Worm (Caenorhabditis elegans) whole organism, L2 larva: ENCODE data around the gene C37E2.2.

Experiments
- C34F6.9 ChIP-seq: fragments of 150-350 bp; optimal IDR thresholded peaks from 2 replicates; lab custom pipeline; 2014; ENCODE audit warnings: missing biosample characterization, missing genetic modification characterization
- F13H6.1 ChIP-seq: sonication (generic microtip); optimal IDR thresholded peaks from 2 replicates; lab custom pipeline; 2016; ENCODE audit warnings: missing genetic modification characterization, missing compliant biosample characterization
- R02D3.7 ChIP-seq: fragments of 150-350 bp; optimal IDR thresholded peaks from 2 replicates; lab custom pipeline; 2014; ENCODE audit warnings: missing biosample characterization, missing genetic modification characterization
- Y55F3AM.14 ChIP-seq: fragments of 200-800 bp; sonication (Bioruptor generic); optimal IDR thresholded peaks from 2 replicates; lab custom pipeline; 2018; ENCODE audit warnings: mild to moderate bottlenecking, missing genetic modification characterization, missing compliant biosample characterization
- ZK546.5 ChIP-seq: sonication (generic microtip); optimal IDR thresholded peaks from 2 replicates; lab custom pipeline; 2017; ENCODE audit warnings: missing biosample characterization, missing genetic modification characterization
- alr-1 ChIP-seq: fragments of 150-350 bp; optimal IDR thresholded peaks from 2 replicates; lab custom pipeline; 2014; ENCODE audit warnings: missing biosample characterization, missing genetic modification characterization
- aly-2 ChIP-seq: fragments of 150-350 bp; optimal IDR thresholded peaks from 2 replicates; lab custom pipeline; 2014; ENCODE audit warnings: missing biosample characterization, missing genetic modification characterization
- ama-1 ChIP-seq: fragments of 150-350 bp; optimal IDR thresholded peaks from 2 replicates; lab custom pipeline; 2018; ENCODE audit warnings: inconsistent platforms
- blmp-1 ChIP-seq: sonication (generic microtip); optimal IDR thresholded peaks from 2 replicates; lab custom pipeline; 2017; ENCODE audit warnings: missing genetic modification characterization, mild to moderate bottlenecking, missing compliant biosample characterization, antibody characterized with exemption, moderate library complexity; ENCODE audit not compliant: insufficient read depth
- ceh-82 ChIP-seq: fragments of 150-350 bp; optimal IDR thresholded peaks from 2 replicates; lab custom pipeline; 2014; ENCODE audit warnings: missing biosample characterization, missing genetic modification characterization
- crh-2 ChIP-seq: sonication (generic microtip); optimal IDR thresholded peaks from 2 replicates; lab custom pipeline; 2017; ENCODE audit warnings: missing biosample characterization, missing genetic modification characterization
- egl-27 ChIP-seq: sonication (generic microtip); optimal IDR thresholded peaks from 3 replicates; lab custom pipeline; 2017; ENCODE audit warnings: missing biosample characterization, missing genetic modification reagents, missing genetic modification characterization
- elt-1 ChIP-seq: fragments of 150-350 bp; optimal IDR thresholded peaks from 2 replicates; lab custom pipeline; 2014; ENCODE audit warnings: missing biosample characterization, missing genetic modification characterization
- elt-3 ChIP-seq: sonication (generic microtip); optimal IDR thresholded peaks from 2 replicates; lab custom pipeline; 2017; ENCODE audit warnings: missing biosample characterization, missing genetic modification characterization
- fos-1 ChIP-seq: fragments of 150-350 bp; optimal IDR thresholded peaks from 2 replicates; lab custom pipeline; 2014; ENCODE audit warnings: missing biosample characterization, missing genetic modification characterization
- gmeb-1 ChIP-seq: fragments of 150-350 bp; optimal IDR thresholded peaks from 2 replicates; lab custom pipeline; 2014; ENCODE audit warnings: missing biosample characterization, missing genetic modification characterization
- lin-11 ChIP-seq: fragments of 150-350 bp; sonication (generic microtip); optimal IDR thresholded peaks from 2 replicates; lab custom pipeline; 2014; ENCODE audit warnings: missing biosample characterization, missing genetic modification characterization, inconsistent platforms, mixed read lengths
- lin-13 ChIP-seq: fragments of 150-350 bp; optimal IDR thresholded peaks from 2 replicates; lab custom pipeline; 2014; ENCODE audit warnings: missing biosample characterization, missing genetic modification reagents, missing genetic modification characterization
- lsy-2 ChIP-seq, 2 experiments: fragments of 150-350 bp in 1 of 2; sonication (generic microtip) in 1 of 2; optimal IDR thresholded peaks; 2 replicates each; lab custom pipeline; 2014 to 2017; ENCODE audit warnings: missing biosample characterization in 2 of 2, missing genetic modification characterization in 2 of 2
- mab-5 ChIP-seq: fragments of 150-350 bp; optimal IDR thresholded peaks from 2 replicates; lab custom pipeline; 2014; ENCODE audit warnings: missing biosample characterization, missing genetic modification characterization
- mdl-1 ChIP-seq, 2 experiments: fragments of 150-350 bp in 1 of 2; sonication (generic microtip) in 1 of 2; optimal IDR thresholded peaks; 2 replicates each; lab custom pipeline; 2017; ENCODE audit warnings: missing biosample characterization in 2 of 2, missing genetic modification characterization in 2 of 2
- nhr-10 ChIP-seq: sonication (generic microtip); optimal IDR thresholded peaks from 2 replicates; lab custom pipeline; 2017; ENCODE audit warnings: missing biosample characterization, missing genetic modification characterization
- nhr-11 ChIP-seq: fragments of 150-350 bp; optimal IDR thresholded peaks from 2 replicates; lab custom pipeline; 2014; ENCODE audit warnings: missing biosample characterization, missing genetic modification characterization
- nhr-129 ChIP-seq: fragments of 150-350 bp; optimal IDR thresholded peaks from 2 replicates; lab custom pipeline; 2014; ENCODE audit warnings: missing biosample characterization, missing genetic modification characterization
- nhr-21 ChIP-seq: fragments of 150-350 bp; optimal IDR thresholded peaks from 2 replicates; lab custom pipeline; 2014; ENCODE audit warnings: missing biosample characterization, missing genetic modification characterization
- nhr-25 ChIP-seq: fragments of 150-350 bp; sonication (generic microtip); optimal IDR thresholded peaks from 3 replicates; lab custom pipeline; 2014; ENCODE audit warnings: missing biosample characterization, missing genetic modification characterization
- nhr-6 ChIP-seq: fragments of 150-350 bp; optimal IDR thresholded peaks from 2 replicates; lab custom pipeline; 2014; ENCODE audit warnings: missing biosample characterization, missing genetic modification characterization
- nhr-77 ChIP-seq: fragments of 150-350 bp; optimal IDR thresholded peaks from 2 replicates; lab custom pipeline; 2014; ENCODE audit warnings: missing biosample characterization, missing genetic modification characterization
- peb-1 ChIP-seq: fragments of 150-350 bp; optimal IDR thresholded peaks from 2 replicates; lab custom pipeline; 2014; ENCODE audit warnings: missing biosample characterization, missing genetic modification characterization
- sem-4 ChIP-seq: fragments of 150-350 bp; optimal IDR thresholded peaks from 2 replicates; lab custom pipeline; 2014; ENCODE audit warnings: missing biosample characterization, missing genetic modification reagents, missing genetic modification characterization
- skn-1 ChIP-seq: sonication (generic microtip); optimal IDR thresholded peaks from 2 replicates; lab custom pipeline; 2017; ENCODE audit warnings: missing biosample characterization, missing genetic modification characterization
- sma-3 ChIP-seq: sonication (generic microtip); optimal IDR thresholded peaks from 2 replicates; lab custom pipeline; 2016; ENCODE audit warnings: missing genetic modification reagents, missing genetic modification characterization, missing compliant biosample characterization
- sma-9 ChIP-seq, 2 experiments: fragments of 150-350 bp in 1 of 2; sonication (generic microtip) in 1 of 2; optimal IDR thresholded peaks; 2 replicates each; lab custom pipeline; 2014 to 2016; ENCODE audit warnings: missing genetic modification characterization in 2 of 2, mild to moderate bottlenecking in 1 of 2, missing biosample characterization in 1 of 2, missing compliant biosample characterization in 1 of 2, missing genetic modification reagents in 1 of 2, moderate library complexity in 1 of 2
- snpc-4 ChIP-seq: fragments of 150-350 bp; optimal IDR thresholded peaks from 2 replicates; lab custom pipeline; 2014; ENCODE audit warnings: missing biosample characterization, missing genetic modification characterization
- unc-39 ChIP-seq: fragments of 150-350 bp; optimal IDR thresholded peaks from 2 replicates; lab custom pipeline; 2014; ENCODE audit warnings: missing biosample characterization, missing genetic modification characterization
- unc-55 ChIP-seq: fragments of 150-350 bp; sonication (generic microtip); optimal IDR thresholded peaks from 3 replicates; lab custom pipeline; 2014; ENCODE audit warnings: missing biosample characterization, missing genetic modification reagents, missing genetic modification characterization
- unc-62 ChIP-seq: fragments of 150-350 bp; optimal IDR thresholded peaks from 2 replicates; lab custom pipeline; 2014; ENCODE audit warnings: missing biosample characterization, missing genetic modification reagents, missing genetic modification characterization
- zag-1 ChIP-seq: fragments of 150-350 bp; optimal IDR thresholded peaks from 2 replicates; lab custom pipeline; 2014; ENCODE audit warnings: missing biosample characterization, missing genetic modification characterization
- ztf-4 ChIP-seq: fragments of 150-350 bp; optimal IDR thresholded peaks from 2 replicates; lab custom pipeline; 2014; ENCODE audit warnings: missing biosample characterization, missing genetic modification characterization

C37E2.2 gene

ce11 chrX:14136795-14137194 is 39.0 kb upstream of the C37E2.2 start:
- TF ChIP-seq crh-2, result peak; percentile 5
- TF ChIP-seq sma-3 (GFP tag; lab: Kevin White, UChicago), result peak; percentile 20

ce11 chrX:14140040-14140439 is 35.8 kb upstream of the C37E2.2 start, which contains the start of gene nkat-1:
TSS of gene nkat-1 (minus strand) at chrX:14140140.
- no peak for TF ChIP-seq Y55F3AM.14 (GFP tag; lab: Kevin White, UChicago)
- no peak for TF ChIP-seq elt-3
- no peak for TF ChIP-seq fos-1 (tag; lab: Kevin White, UChicago)
- no peak for TF ChIP-seq ZK546.5 (tag; lab: Kevin White, UChicago)
- no peak for TF ChIP-seq elt-1 (tag; lab: Kevin White, UChicago)
- no peak for TF ChIP-seq ztf-4
- no peak for TF ChIP-seq lin-11 (tag; lab: Kevin White, UChicago)
- TF ChIP-seq sem-4, result no peak
- TF ChIP-seq, all 48 proteins: peak for 0

ce11 chrX:14141344-14141841 is 34.4 kb upstream of the C37E2.2 start:
- TF ChIP-seq sma-3 (GFP tag; lab: Kevin White, UChicago), result no peak
- peak; percentile 24 for TF ChIP-seq C34F6.9 (tag; lab: Kevin White, UChicago)

- no peak for TF ChIP-seq skn-1 (tag; lab: Kevin White, UChicago)
These were observed 33.9 kb upstream of the C37E2.2 start, which contains the start of gene ceh-89 for ce11 chrX:14141896-14142392. TSS of gene ceh-89 (plus strand) at chrX:14141946.

- TF ChIP-seq R02D3.7 (tag; lab: Kevin White, UChicago) (no peak), mab-5 (tag; lab: Kevin White, UChicago) (no peak), crh-2 (peak; percentile 16), unc-55 (GFP tag; lab: Kevin White, UChicago) (no peak), C34F6.9 (tag; lab: Kevin White, UChicago) (no peak), alr-1 (tag; lab: Kevin White, UChicago) (no peak), nhr-129 (tag; lab: Kevin White, UChicago) (peak; percentile 35), aly-2 (no peak), ZK546.5 (tag; lab: Kevin White, UChicago) (no peak)
These were observed 30.2 kb upstream of the C37E2.2 start for ce11 chrX:14145634-14146033.

- TF ChIP-seq sma-3 (GFP tag; lab: Kevin White, UChicago) (peak; percentile 77), ZK546.5 (tag; lab: Kevin White, UChicago) (no peak), sma-9 (GFP tag; optimal IDR thresholded peaks at IDR 0.05; lab: Kevin White, UChicago) (peak; percentile 85), sma-9 (tag; optimal IDR thresholded peaks at IDR 0.05; lab: Kevin White, UChicago) (no peak), mdl-1 (tag; optimal IDR thresholded peaks at IDR 0.05; lab: Kevin White, UChicago) (peak in 1 of 2 experiments; percentile 69), nhr-25 (tag; lab: Kevin White, UChicago) (peak; percentile 87), C34F6.9 (tag; lab: Kevin White, UChicago) (peak; percentile 89), crh-2 (peak; percentile 94), blmp-1 (tag; lab: Kevin White, UChicago) (peak; percentile 43), gmeb-1 (tag; lab: Kevin White, UChicago) (peak; percentile 49), ceh-82 (tag; lab: Kevin White, UChicago) (peak; percentile 3), sem-4 (peak; percentile 68), nhr-11 (tag; lab: Kevin White, UChicago) (no peak), nhr-6 (peak; percentile 69), nhr-21 (tag; lab: Kevin White, UChicago) (peak; percentile 80), lsy-2 (tag; optimal IDR thresholded peaks at IDR 0.05; lab: Kevin White, UChicago) (peak; percentile 33 to 80), snpc-4 (tag; lab: Kevin White, UChicago) (peak; percentile 8), elt-1 (tag; lab: Kevin White, UChicago) (no peak), elt-3 (no peak), ama-1 (lab: Kevin White, UChicago) (peak; percentile 63), lin-11 (tag; lab: Kevin White, UChicago) (peak; percentile 41), skn-1 (tag; lab: Kevin White, UChicago) (peak; percentile 61), alr-1 (tag; lab: Kevin White, UChicago) (no peak), F13H6.1 (tag; lab: Kevin White, UChicago) (peak; percentile 78), nhr-129 (tag; lab: Kevin White, UChicago) (peak; percentile 94), unc-62 (GFP tag; lab: Kevin White, UChicago) (no peak), Y55F3AM.14 (GFP tag; lab: Kevin White, UChicago) (peak; percentile 49), peb-1 (tag; lab: Kevin White, UChicago) (peak; percentile 55), unc-39 (tag; lab: Kevin White, UChicago) (no peak), unc-55 (GFP tag; lab: Kevin White, UChicago) (peak; percentile 70), zag-1 (tag; lab: Kevin White, UChicago) (peak; percentile 49), nhr-77 (no peak), nhr-10 (tag; lab: Kevin White, UChicago) (no peak), lin-13 (GFP tag; lab: Kevin White, UChicago) (peak; percentile 66), fos-1 (tag; lab: Kevin White, UChicago) (peak; percentile 80), egl-27 (peak; percentile 58), ztf-4 (peak; percentile 50)
These were observed 29.1 kb upstream of the C37E2.2 start for ce11 chrX:14146740-14147140.
